Fruit fly (Drosophila melanogaster) whole organism, embryonic: ENCODE results near the gene CG18766.
A peak's percentile ranks its signal among the peaks of the same experiment; 100 is the strongest.

Experiments
- Abd-B ChIP-seq: fragments of 200-800 bp; sonication (Bioruptor generic); optimal IDR thresholded peaks from 2 replicates; lab custom pipeline; 2018; ENCODE audit warnings: missing biosample characterization, mild to moderate bottlenecking, missing genetic modification characterization, moderate library complexity
- B-H1 ChIP-seq: fragments of 200-800 bp; sonication (Bioruptor generic); IDR thresholded peaks from 3 replicates; pipeline ENCODE4 v1.3.6; 2022; ENCODE audit warnings: missing biosample characterization, missing genetic modification characterization
- CG12391 ChIP-seq: fragments of 200-800 bp; sonication (Bioruptor generic); optimal IDR thresholded peaks from 3 replicates; lab custom pipeline; 2018; ENCODE audit warnings: missing biosample characterization, mild to moderate bottlenecking, missing genetic modification characterization, moderate library complexity
- CG12769 ChIP-seq: fragments of 200-800 bp; sonication (Bioruptor generic); optimal IDR thresholded peaks from 2 replicates; lab custom pipeline; 2019; ENCODE audit warnings: missing biosample characterization, mild to moderate bottlenecking, missing genetic modification characterization, moderate library complexity
- CG13775 ChIP-seq: fragments of 200-800 bp; sonication (Bioruptor generic); optimal IDR thresholded peaks from 3 replicates; lab custom pipeline; 2017; ENCODE audit warnings: missing biosample characterization, mild to moderate bottlenecking, missing genetic modification characterization
- CG14860 ChIP-seq: fragments of 200-800 bp; sonication (Bioruptor generic); IDR thresholded peaks from 3 replicates; pipeline ENCODE4 v1.3.6; 2022; ENCODE audit warnings: missing biosample characterization, missing genetic modification characterization; ENCODE audit not compliant: partially characterized antibody
- CG16815 ChIP-seq: fragments of 200-800 bp; sonication (Bioruptor generic); optimal IDR thresholded peaks from 3 replicates; lab custom pipeline; 2017; ENCODE audit warnings: missing biosample characterization, mild to moderate bottlenecking, missing genetic modification characterization
- CG1792 ChIP-seq: fragments of 200-800 bp; sonication (Bioruptor generic); optimal IDR thresholded peaks from 2 replicates; lab custom pipeline; 2016; ENCODE audit warnings: missing biosample characterization, missing genetic modification characterization
- CG18764 ChIP-seq: fragments of 200-800 bp; sonication (Bioruptor generic); optimal IDR thresholded peaks from 3 replicates; lab custom pipeline; 2016; ENCODE audit warnings: missing biosample characterization, missing genetic modification characterization
- CG2889 ChIP-seq: fragments of 200-800 bp; sonication (Bioruptor generic); IDR thresholded peaks from 3 replicates; pipeline ENCODE4 v1.3.6; 2022; ENCODE audit warnings: missing biosample characterization, missing genetic modification characterization
- CG3726 ChIP-seq: fragments of 200-800 bp; sonication (Bioruptor generic); IDR thresholded peaks from 3 replicates; pipeline ENCODE4, ENCODE4 v1.3.6; 2022; ENCODE audit warnings: missing biosample characterization, missing genetic modification characterization
- CG4282 ChIP-seq: fragments of 200-800 bp; sonication (Bioruptor generic); optimal IDR thresholded peaks from 2 replicates; lab custom pipeline; 2016; ENCODE audit warnings: missing biosample characterization, missing genetic modification characterization
- CG4328 ChIP-seq: fragments of 200-800 bp; sonication (Bioruptor generic); optimal IDR thresholded peaks from 3 replicates; lab custom pipeline; 2017; ENCODE audit warnings: missing biosample characterization, missing genetic modification reagents, missing genetic modification characterization
- CG7786 ChIP-seq: fragments of 200-800 bp; sonication (Bioruptor generic); optimal IDR thresholded peaks from 2 replicates; lab custom pipeline; 2016; ENCODE audit warnings: missing biosample characterization, missing genetic modification characterization
- CG8089 ChIP-seq: fragments of 200-800 bp; sonication (Bioruptor generic); optimal IDR thresholded peaks from 3 replicates; lab custom pipeline; 2016; ENCODE audit warnings: missing biosample characterization, missing genetic modification characterization
- CHES-1-like ChIP-seq: fragments of 200-800 bp; sonication (Bioruptor generic); optimal IDR thresholded peaks from 2 replicates; lab custom pipeline; 2016; ENCODE audit warnings: missing biosample characterization, missing genetic modification characterization
- D ChIP-seq, 2 experiments: fragments of 200-800 bp in 1 of 2; fragments of >200 bp in 1 of 2; sonication (Bioruptor generic) in 1 of 2; optimal IDR thresholded peaks; 2 replicates in 1 of 2; 3 replicates in 1 of 2; lab custom pipeline; 2017; ENCODE audit warnings: mild to moderate bottlenecking in 1 of 2, missing biosample characterization in 1 of 2, missing genetic modification characterization in 1 of 2, missing genetic modification reagents in 1 of 2
- Dad ChIP-seq: fragments of 200-800 bp; sonication (Bioruptor generic); optimal IDR thresholded peaks from 3 replicates; lab custom pipeline; 2016; ENCODE audit warnings: missing biosample characterization, missing genetic modification characterization
- Dp ChIP-seq: fragments of 200-800 bp; sonication (Bioruptor generic); optimal IDR thresholded peaks from 2 replicates; lab custom pipeline; 2018; ENCODE audit warnings: missing biosample characterization, mild to moderate bottlenecking, missing genetic modification characterization, moderate library complexity
- Dref ChIP-seq: fragments of 200-800 bp; sonication (Bioruptor generic); IDR thresholded peaks from 2 replicates; pipeline ENCODE4 v1.3.6; 2022; ENCODE audit warnings: missing biosample characterization, missing genetic modification characterization
- ERR ChIP-seq: fragments of 200-800 bp; sonication (Bioruptor generic); optimal IDR thresholded peaks from 2 replicates; lab custom pipeline; 2016; ENCODE audit warnings: missing biosample characterization, missing genetic modification characterization
- Fer1 ChIP-seq: fragments of 200-800 bp; sonication (Bioruptor generic); optimal IDR thresholded peaks from 2 replicates; lab custom pipeline; 2017; ENCODE audit warnings: missing biosample characterization, mild to moderate bottlenecking, missing genetic modification characterization
- H15 ChIP-seq: fragments of 200-800 bp; sonication (Bioruptor generic); IDR thresholded peaks from 3 replicates; pipeline ENCODE4 v1.3.6; 2022; ENCODE audit warnings: missing biosample characterization, missing genetic modification characterization
- HHEX ChIP-seq: fragments of 200-800 bp; sonication (Bioruptor generic); optimal IDR thresholded peaks from 3 replicates; lab custom pipeline; 2017; ENCODE audit warnings: missing biosample characterization, mild to moderate bottlenecking, missing genetic modification characterization, missing genetic modification reagents
- Med ChIP-seq: fragments of 200-800 bp; sonication (Bioruptor generic); peaks from one replicate; lab custom pipeline; 2016; ENCODE audit warnings: missing biosample characterization, missing genetic modification characterization, mild to moderate bottlenecking, inconsistent platforms, moderate library complexity
- Meics ChIP-seq: fragments of 200-800 bp; sonication (Bioruptor generic); optimal IDR thresholded peaks from 2 replicates; lab custom pipeline; 2017; ENCODE audit warnings: missing biosample characterization, mild to moderate bottlenecking, missing genetic modification characterization
- Mes4 ChIP-seq: fragments of 200-800 bp; sonication (Bioruptor generic); optimal IDR thresholded peaks from 2 replicates; lab custom pipeline; 2016; ENCODE audit warnings: missing biosample characterization, missing genetic modification characterization
- NFAT ChIP-seq: fragments of 200-800 bp; sonication (Bioruptor generic); IDR thresholded peaks from 2 replicates; pipeline ENCODE4 v1.3.6; 2022; ENCODE audit warnings: missing biosample characterization, missing genetic modification characterization
- Rfx ChIP-seq: fragments of 200-800 bp; sonication (Bioruptor generic); IDR thresholded peaks from 2 replicates; pipeline ENCODE4 v1.3.6; 2022; ENCODE audit warnings: missing biosample characterization, missing genetic modification characterization
- ase ChIP-seq: fragments of 200-800 bp; sonication (Bioruptor generic); IDR thresholded peaks from 3 replicates; pipeline ENCODE4 v1.3.6; 2022; ENCODE audit warnings: missing biosample characterization, missing genetic modification characterization
- bab2 ChIP-seq: fragments of 200-800 bp; sonication (Bioruptor generic); optimal IDR thresholded peaks from 2 replicates; lab custom pipeline; 2016; ENCODE audit warnings: missing biosample characterization, missing genetic modification characterization
- bigmax ChIP-seq: fragments of 200-800 bp; sonication (Bioruptor generic); optimal IDR thresholded peaks from 2 replicates; lab custom pipeline; 2018; ENCODE audit warnings: missing biosample characterization, mild to moderate bottlenecking, missing genetic modification characterization
- chm ChIP-seq: fragments of 200-800 bp; sonication (Bioruptor generic); IDR thresholded peaks from 2 replicates; pipeline ENCODE4 v1.3.6; 2022; ENCODE audit warnings: missing biosample characterization, missing genetic modification characterization
- cwo ChIP-seq: fragments of 200-800 bp; sonication (Bioruptor generic); optimal IDR thresholded peaks from 3 replicates; lab custom pipeline; 2017; ENCODE audit warnings: missing biosample characterization, missing genetic modification characterization, mild to moderate bottlenecking, moderate library complexity, missing genetic modification reagents
- dpn ChIP-seq, 2 experiments: fragments of 200-800 bp; sonication (Bioruptor generic); optimal IDR thresholded peaks; 3 replicates each; lab custom pipeline; 2016; ENCODE audit warnings: missing biosample characterization in 2 of 2, missing genetic modification characterization in 2 of 2
- eve ChIP-seq, 2 experiments: fragments of >200 bp; optimal IDR thresholded peaks; 2 replicates each; lab custom pipeline; 2017; ENCODE audit warnings: missing biosample characterization in 2 of 2, missing genetic modification characterization in 2 of 2
- gcm2 ChIP-seq: fragments of 200-800 bp; sonication (Bioruptor generic); optimal IDR thresholded peaks from 2 replicates; lab custom pipeline; 2016; ENCODE audit warnings: missing biosample characterization, missing genetic modification characterization
- gfzf ChIP-seq: fragments of 200-800 bp; sonication (Bioruptor generic); optimal IDR thresholded peaks from 2 replicates; lab custom pipeline; 2016; ENCODE audit warnings: missing biosample characterization, mild to moderate bottlenecking, missing genetic modification characterization, moderate library complexity
- hb ChIP-seq: fragments of 200-800 bp; sonication (Bioruptor generic); IDR thresholded peaks from 3 replicates; pipeline ENCODE4 v1.3.6; 2022; ENCODE audit warnings: missing biosample characterization, missing genetic modification characterization; ENCODE audit not compliant: partially characterized antibody
- knrl ChIP-seq: fragments of 200-800 bp; sonication (Bioruptor generic); IDR thresholded peaks from 3 replicates; pipeline ENCODE4 v1.3.6; 2022; ENCODE audit warnings: missing biosample characterization, missing genetic modification characterization; ENCODE audit not compliant: partially characterized antibody
- pb ChIP-seq: fragments of 200-800 bp; sonication (Bioruptor generic); optimal IDR thresholded peaks from 3 replicates; lab custom pipeline; 2016; ENCODE audit warnings: missing biosample characterization, missing genetic modification characterization
- pho ChIP-seq: fragments of 200-800 bp; sonication (Bioruptor generic); optimal IDR thresholded peaks from 2 replicates; lab custom pipeline; 2016; ENCODE audit warnings: missing biosample characterization, missing genetic modification characterization
- repo ChIP-seq: fragments of 200-800 bp; sonication (Bioruptor generic); optimal IDR thresholded peaks from 2 replicates; lab custom pipeline; 2016; ENCODE audit warnings: missing biosample characterization, missing genetic modification characterization
- scrt ChIP-seq: fragments of 200-800 bp; sonication (Bioruptor generic); optimal IDR thresholded peaks from 2 replicates; lab custom pipeline; 2018; ENCODE audit warnings: missing biosample characterization, mild to moderate bottlenecking, missing genetic modification characterization, moderate library complexity
- sens ChIP-seq: fragments of 200-800 bp; sonication (Bioruptor generic); peaks from one replicate; lab custom pipeline; 2016; ENCODE audit warnings: missing biosample characterization, missing genetic modification characterization
- vfl ChIP-seq: fragments of 200-800 bp; sonication (Bioruptor generic); optimal IDR thresholded peaks from 2 replicates; lab custom pipeline; 2016; ENCODE audit warnings: missing biosample characterization, missing genetic modification characterization
- vvl ChIP-seq: fragments of 200-800 bp; sonication (Bioruptor generic); IDR thresholded peaks from 2 replicates; pipeline ENCODE4 v1.3.6; 2022; ENCODE audit warnings: missing biosample characterization, missing genetic modification characterization
- zen2 ChIP-seq: fragments of 200-800 bp; sonication (Bioruptor generic); IDR thresholded peaks from 3 replicates; pipeline ENCODE4 v1.3.6; 2022; ENCODE audit warnings: missing biosample characterization, missing genetic modification characterization; ENCODE audit not compliant: partially characterized antibody

CG18766 gene

dm6 chr3R:27263434-27264215, 18.6 kb upstream of the CG18766 start, which contains the start of gene woc (continued):
- TF ChIP-seq Dad (GFP tag; lab: Kevin White, UChicago), result no peak
- TF ChIP-seq CG16815, result peak; percentile 51
- peak; percentile 94 for TF ChIP-seq sens (GFP tag; lab: Kevin White, UChicago)
- TF ChIP-seq Rfx (GFP tag; lab: Robert Waterston, UW), result peak; percentile 63
- TF ChIP-seq CG2889, result 0 out of 3 replicates have a peak, but pooled peaks have one; percentile 40
- TF ChIP-seq Meics (GFP tag; lab: Kevin White, UChicago), result peak; percentile 66
- peak; percentile 41 to 54 for TF ChIP-seq dpn (GFP tag; optimal IDR thresholded peaks at IDR 0.05; lab: Kevin White, UChicago)
- peak; percentile 61 for TF ChIP-seq pho (GFP tag; lab: Kevin White, UChicago)
- no peak for TF ChIP-seq ERR (GFP tag; lab: Kevin White, UChicago)
- no peak for TF ChIP-seq B-H1 (GFP tag; lab: Robert Waterston, UW)
- no peak for TF ChIP-seq H15 (GFP tag; lab: Robert Waterston, UW)
- TF ChIP-seq CG12391 (tag; lab: Kevin White, UChicago), result peak; percentile 39
- TF ChIP-seq CG3726 (GFP tag; lab: Robert Waterston, UW), result peak; percentile 55; the same call in 1 of the 3 replicates
- peak; percentile 71 for TF ChIP-seq CG4282 (GFP tag; lab: Kevin White, UChicago)
- no peak for TF ChIP-seq Mes4 (GFP tag; lab: Kevin White, UChicago)
- no peak for TF ChIP-seq CG12769 (tag; lab: Kevin White, UChicago)
- peak; percentile 96 for TF ChIP-seq gfzf
- no peak for TF ChIP-seq HHEX (GFP tag; lab: Kevin White, UChicago)
- TF ChIP-seq pb (GFP tag; lab: Kevin White, UChicago), result peak; percentile 43
- TF ChIP-seq zen2 (GFP tag; lab: Robert Waterston, UW), result peak; percentile 95
- peak; percentile 46 for TF ChIP-seq bab2 (GFP tag; lab: Kevin White, UChicago)
- TF ChIP-seq bigmax (GFP tag; lab: Kevin White, UChicago), result peak; percentile 40
- TF ChIP-seq CG8089 (GFP tag; lab: Kevin White, UChicago), result no peak
- peak; percentile 63; the same call in 1 of the 2 replicates for TF ChIP-seq chm
- peak; percentile 95 for TF ChIP-seq Dref (GFP tag; lab: Robert Waterston, UW)
- peak; percentile 93 for TF ChIP-seq Med (GFP tag; lab: Kevin White, UChicago)
- TF ChIP-seq gcm2 (GFP tag; lab: Kevin White, UChicago), result peak; percentile 45
- peak; percentile 74 for TF ChIP-seq CG14860 (GFP tag; lab: Robert Waterston, UW)
- no peak for TF ChIP-seq Fer1 (GFP tag; lab: Kevin White, UChicago)
- TF ChIP-seq knrl, result peak; percentile 67; the same call in 2 of the 3 replicates
- TF ChIP-seq ase, result peak; percentile 54; the same call in 1 of the 3 replicates
- TF ChIP-seq CG13775 (GFP tag; lab: Kevin White, UChicago), result peak; percentile 65
- no peak for TF ChIP-seq Abd-B (GFP tag; lab: Kevin White, UChicago)
- peak; percentile 91 for TF ChIP-seq D (optimal IDR thresholded peaks at IDR 0.05; lab: Kevin White, UChicago)
- TF ChIP-seq D (GFP tag; optimal IDR thresholded peaks at IDR 0.05; lab: Kevin White, UChicago), result no peak
- TF ChIP-seq CG7786 (GFP tag; lab: Kevin White, UChicago), result peak; percentile 65
- peak; percentile 5 for TF ChIP-seq CG1792 (GFP tag; lab: Kevin White, UChicago)
- TF ChIP-seq CHES-1-like (GFP tag; lab: Kevin White, UChicago), result peak; percentile 76
- peak; percentile 46 for TF ChIP-seq repo (GFP tag; lab: Kevin White, UChicago)
- TF ChIP-seq vfl (GFP tag; lab: Kevin White, UChicago), result peak; percentile 52
- TF ChIP-seq NFAT (GFP tag; lab: Robert Waterston, UW), result peak; percentile 55; the same call in 1 of the 2 replicates
- peak; percentile 82 for TF ChIP-seq hb
- TF ChIP-seq eve (GFP tag; optimal IDR thresholded peaks at IDR 0.05; lab: Kevin White, UChicago), result peak in 1 of 2 experiments; percentile 52
- peak; percentile 76 for TF ChIP-seq Dp (GFP tag; lab: Kevin White, UChicago)
- TF ChIP-seq cwo (GFP tag; lab: Kevin White, UChicago), result peak; percentile 57
- no peak for TF ChIP-seq CG4328 (GFP tag; lab: Kevin White, UChicago)
- TF ChIP-seq scrt, result peak; percentile 8
- TF ChIP-seq vvl (GFP tag; lab: Robert Waterston, UW), result peak; percentile 45
- TF ChIP-seq CG18764 (GFP tag; lab: Kevin White, UChicago), result no peak
